Fruit fly (Drosophila melanogaster) whole organism, pupa: ENCODE measurements around the gene CG13288.

Experiments used
- CG17806 ChIP-seq: fragments of 200-800 bp; sonication (Bioruptor generic); optimal IDR thresholded peaks from 2 replicates; lab custom pipeline; 2018; ENCODE audit warnings: missing biosample characterization, mild to moderate bottlenecking, missing genetic modification characterization, moderate library complexity
- D1 ChIP-seq: fragments of 200-800 bp; sonication (Bioruptor generic); optimal IDR thresholded peaks from 2 replicates; lab custom pipeline; 2018; ENCODE audit warnings: missing biosample characterization, mild to moderate bottlenecking, missing genetic modification characterization, moderate library complexity
- EcR ChIP-seq: fragments of 200-800 bp; sonication (Bioruptor generic); optimal IDR thresholded peaks from 3 replicates; lab custom pipeline; 2019; ENCODE audit warnings: missing biosample characterization, missing genetic modification characterization, mild to moderate bottlenecking, moderate library complexity, missing genetic modification reagents

- TF ChIP-seq CG17806 (no peak), D1 (tag; lab: Kevin White, UChicago) (no peak), EcR (no peak)
Measured at dm6 chr3L:5897228-5897688, 9.9 kb upstream of the CG13288 start, which contains the start of the genes PolE2 and CG5592.
